Worm (Caenorhabditis elegans): Measurements from ENCODE around the gene ZK757.2.

DNA sequence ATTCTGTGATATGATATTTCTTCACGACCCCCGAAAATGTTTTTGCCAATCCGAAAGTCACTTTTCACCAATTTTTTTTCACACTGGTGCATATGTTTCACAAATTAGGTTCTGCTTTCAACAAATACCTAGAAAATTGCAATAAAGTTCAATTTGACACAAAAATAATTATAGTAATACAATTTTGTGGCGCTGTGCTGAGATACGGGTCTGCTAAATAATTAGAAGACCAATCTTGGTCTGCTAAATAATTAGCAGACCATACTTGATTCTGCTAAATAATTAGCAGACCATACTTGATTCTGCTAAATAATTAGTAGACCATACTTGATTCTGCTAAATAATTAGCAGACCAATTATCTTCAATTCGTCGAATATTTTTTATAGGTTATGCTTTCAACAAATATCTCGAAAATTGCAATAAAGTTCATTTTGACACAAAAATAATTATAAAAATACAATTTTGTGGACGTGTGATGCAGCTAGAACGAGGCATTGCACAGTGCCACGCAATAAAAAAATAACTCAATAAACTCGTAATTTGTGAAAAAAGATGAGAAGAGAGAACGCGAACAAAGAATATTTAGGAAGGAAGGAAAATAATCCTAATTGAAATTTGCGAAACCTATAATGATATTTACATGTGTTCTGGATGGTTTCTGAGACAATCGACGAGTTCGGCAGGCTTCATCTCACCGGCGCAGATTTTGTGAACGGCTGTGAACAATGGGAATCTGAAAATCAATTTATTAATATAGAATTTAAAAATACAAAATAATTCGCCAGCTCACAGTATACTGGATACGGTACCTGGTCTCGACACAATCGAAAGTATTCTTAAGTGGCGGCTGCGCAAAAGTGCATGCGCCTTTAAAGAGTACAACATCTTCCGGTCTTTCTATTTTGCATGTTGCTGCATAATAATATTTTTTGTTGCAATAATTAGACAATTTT, 24.8 kb downstream of the ZK757.2 start:
- TF ChIP-seq flt-1 (GFP tag; IDR thresholded peaks at IDR 0.05) (no peak), tra-4 (tag; optimal IDR thresholded peaks at IDR 0.05) (no peak), hmbx-1 (tag; optimal IDR thresholded peaks at IDR 0.05) (no peak), scrt-1 (GFP tag; IDR thresholded peaks at IDR 0.05) (no peak), ceh-36 (tag; optimal IDR thresholded peaks at IDR 0.05) (no peak), aly-1 (tag; optimal IDR thresholded peaks at IDR 0.05) (no peak)

Measured in whole organism, early embryonic.